Fruit fly (Drosophila melanogaster) whole organism, pupa: ENCODE data around the gene Sgs8.

Experiments
- CG10348 ChIP-seq: fragments of 200-800 bp; sonication (Bioruptor generic); IDR thresholded peaks from 2 replicates; pipeline ENCODE4 v1.3.6; 2022; ENCODE audit warnings: missing biosample characterization, missing genetic modification characterization
- gl ChIP-seq: fragments of 200-800 bp; sonication (Bioruptor generic); optimal IDR thresholded peaks from 2 replicates; lab custom pipeline; 2018; ENCODE audit warnings: missing biosample characterization, mild to moderate bottlenecking, missing genetic modification characterization

- TF ChIP-seq gl (tag; lab: Kevin White, UChicago): no peak
- no peak for TF ChIP-seq CG10348 (GFP tag; lab: Robert Waterston, UW)
These were observed 16.6 kb upstream of the Sgs8 start for dm6 chr3L:11525765-11526164.
